Worm (Caenorhabditis elegans): ENCODE measurements around the gene ubc-19.

- TF ChIP-seq blmp-1 (tag; optimal IDR thresholded peaks at IDR 0.05) (no peak), ztf-11 (tag; optimal IDR thresholded peaks at IDR 0.05) (no peak), snpc-4 (tag; optimal IDR thresholded peaks at IDR 0.05) (no peak), sptf-1 (tag; optimal IDR thresholded peaks at IDR 0.05) (no peak), lsy-2 (tag; optimal IDR thresholded peaks at IDR 0.05) (no peak), elt-1 (tag; optimal IDR thresholded peaks at IDR 0.05; ENCODE audit: borderline replicate concordance, insufficient read depth) (no peak), nhr-28 (tag; optimal IDR thresholded peaks at IDR 0.05) (no peak), nhr-237 (tag; optimal IDR thresholded peaks at IDR 0.05) (no peak), nhr-76 (tag; optimal IDR thresholded peaks at IDR 0.05) (no peak), hlh-1 (tag; optimal IDR thresholded peaks at IDR 0.05) (no peak)
These were observed 27.2 kb downstream of the ubc-19 start for ce11 chrV:18662333-18662732.
